Worm (Caenorhabditis elegans): ENCODE data around the gene pitp-1.

The pitp-1 gene

DNA sequence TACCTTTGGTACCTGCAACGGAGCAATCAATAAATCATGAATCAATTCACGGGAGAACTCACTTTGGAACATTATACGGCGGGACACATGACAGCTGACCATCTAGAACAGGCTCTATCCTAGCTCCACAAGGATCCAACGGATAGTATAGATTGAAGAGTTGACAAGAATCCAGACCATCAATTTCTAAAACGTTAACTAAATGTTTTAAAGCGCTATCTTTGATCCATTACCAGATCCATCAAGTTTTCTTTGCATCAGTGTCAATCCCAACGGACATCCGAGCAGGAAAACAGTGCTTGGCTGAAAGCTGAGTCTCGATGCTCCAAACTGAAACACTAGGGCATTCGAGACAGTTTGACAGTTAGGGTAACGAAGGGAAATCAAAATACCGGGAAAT lies 6.2 kb downstream of the pitp-1 start:
- TF ChIP-seq egl-27 (tag; optimal IDR thresholded peaks at IDR 0.05) (no peak), sea-2 (GFP tag; optimal IDR thresholded peaks at IDR 0.05) (no peak), nfya-1 (tag; optimal IDR thresholded peaks at IDR 0.05; ENCODE audit: insufficient read depth) (no peak), elt-2 (tag; optimal IDR thresholded peaks at IDR 0.05) (no peak), nhr-67 (tag; optimal IDR thresholded peaks at IDR 0.05) (no peak), hmg-11 (tag; optimal IDR thresholded peaks at IDR 0.05) (no peak), lin-39 (tag; optimal IDR thresholded peaks at IDR 0.05) (no peak), nhr-76 (tag; optimal IDR thresholded peaks at IDR 0.05) (no peak), lsy-12 (tag; optimal IDR thresholded peaks at IDR 0.05) (no peak), nhr-23 (tag; optimal IDR thresholded peaks at IDR 0.05) (no peak), ceh-9 (tag; optimal IDR thresholded peaks at IDR 0.05) (no peak)

- TF ChIP-seq elt-3 (tag; optimal IDR thresholded peaks at IDR 0.05) (no peak), eor-1 (tag; optimal IDR thresholded peaks at IDR 0.05) (no peak), elt-2 (tag; optimal IDR thresholded peaks at IDR 0.05) (peak; percentile 87), pqm-1 (tag; optimal IDR thresholded peaks at IDR 0.05) (peak; percentile 95), fkh-2 (tag; optimal IDR thresholded peaks at IDR 0.05) (no peak), pha-4 (tag; optimal IDR thresholded peaks at IDR 0.05) (peak; percentile 51), sea-2 (GFP tag; optimal IDR thresholded peaks at IDR 0.05) (no peak), jun-1 (tag; optimal IDR thresholded peaks at IDR 0.05) (peak; percentile 7)
Measured at ce11 chrIII:3520417-3520816, 9.2 kb downstream of the pitp-1 start.

- TF ChIP-seq nhr-11 (tag; optimal IDR thresholded peaks at IDR 0.05) = no peak
- no peak for TF ChIP-seq ceh-9 (tag; optimal IDR thresholded peaks at IDR 0.05)
- no peak for TF ChIP-seq nhr-12 (tag; optimal IDR thresholded peaks at IDR 0.05)
- TF ChIP-seq fkh-2 (tag; optimal IDR thresholded peaks at IDR 0.05) = no peak
- peak; percentile 13 for TF ChIP-seq pha-4 (tag; optimal IDR thresholded peaks at IDR 0.05)
- no peak for TF ChIP-seq egl-5 (tag; optimal IDR thresholded peaks at IDR 0.05)
- TF ChIP-seq nhr-25 (tag; optimal IDR thresholded peaks at IDR 0.05) = no peak
- TF ChIP-seq ama-1 (optimal IDR thresholded peaks at IDR 0.05) = no peak
- no peak for TF ChIP-seq sea-2 (GFP tag; optimal IDR thresholded peaks at IDR 0.05)
- no peak for TF ChIP-seq nhr-28 (tag; optimal IDR thresholded peaks at IDR 0.05)
- TF ChIP-seq skn-1 (tag; optimal IDR thresholded peaks at IDR 0.05) = no peak
- no peak for TF ChIP-seq nfya-1 (tag; optimal IDR thresholded peaks at IDR 0.05; ENCODE audit: insufficient read depth)
- TF ChIP-seq elt-2 (tag; optimal IDR thresholded peaks at IDR 0.05) = peak; percentile 58
- TF ChIP-seq hmg-11 (tag; optimal IDR thresholded peaks at IDR 0.05) = no peak
- no peak for TF ChIP-seq nhr-43 (tag; optimal IDR thresholded peaks at IDR 0.05; ENCODE audit: poor library complexity, severe bottlenecking)
- no peak for TF ChIP-seq ceh-82 (tag; optimal IDR thresholded peaks at IDR 0.05)
- TF ChIP-seq lin-15B (tag; optimal IDR thresholded peaks at IDR 0.05) = no peak
- TF ChIP-seq ceh-16 (tag; optimal IDR thresholded peaks at IDR 0.05) = no peak
- TF ChIP-seq lin-39 (tag; optimal IDR thresholded peaks at IDR 0.05) = no peak
- TF ChIP-seq lsy-12 (tag; optimal IDR thresholded peaks at IDR 0.05) = no peak
- peak; percentile 58 for TF ChIP-seq pqm-1 (tag; optimal IDR thresholded peaks at IDR 0.05)
- TF ChIP-seq elt-3 (tag; optimal IDR thresholded peaks at IDR 0.05) = no peak
- no peak for TF ChIP-seq fkh-10 (GFP tag; optimal IDR thresholded peaks at IDR 0.05)
Measured at ce11 chrIII:3519505-3519904, 10.1 kb downstream of the pitp-1 start, which contains the start of gene hmit-1.3. Gene hmit-1.3, minus strand, starts transcription at chrIII:3519607.

ce11 chrIII:3511808-3512207 lies 17.8 kb downstream of the pitp-1 start:
- TF ChIP-seq elt-2 (tag; optimal IDR thresholded peaks at IDR 0.05) (no peak), elt-3 (tag; optimal IDR thresholded peaks at IDR 0.05) (no peak), nhr-11 (tag; optimal IDR thresholded peaks at IDR 0.05) (no peak), ztf-11 (tag; optimal IDR thresholded peaks at IDR 0.05) (no peak), ceh-82 (tag; optimal IDR thresholded peaks at IDR 0.05) (no peak), lsy-12 (tag; optimal IDR thresholded peaks at IDR 0.05) (no peak), pqm-1 (tag; optimal IDR thresholded peaks at IDR 0.05) (no peak), hmg-11 (tag; optimal IDR thresholded peaks at IDR 0.05) (no peak), sea-2 (GFP tag; optimal IDR thresholded peaks at IDR 0.05) (no peak), lin-15B (tag; optimal IDR thresholded peaks at IDR 0.05) (no peak), eor-1 (tag; optimal IDR thresholded peaks at IDR 0.05) (no peak), fkh-10 (GFP tag; optimal IDR thresholded peaks at IDR 0.05) (no peak)

DNA sequence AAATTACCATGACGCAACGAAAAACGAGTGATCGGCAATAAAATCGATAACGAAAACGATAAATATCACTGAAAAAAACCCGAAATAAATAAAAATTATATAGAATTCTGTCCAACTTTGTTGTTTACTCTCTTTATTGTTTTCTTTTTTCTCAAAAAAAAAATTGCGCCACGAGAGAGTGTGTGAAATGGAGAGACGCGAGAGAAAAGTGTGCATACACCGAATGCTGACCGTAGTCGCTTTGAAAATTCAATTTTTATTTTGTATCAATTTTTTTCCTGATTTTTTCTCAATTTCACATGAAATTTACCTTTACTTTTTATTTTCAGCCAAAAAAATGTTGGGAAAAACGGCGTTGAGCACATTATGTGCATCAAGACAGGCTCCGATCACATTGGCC lies 19.7 kb downstream of the pitp-1 start, which contains the start of the genes M01F1.4 and mrpl-35:
M01F1.4 (minus strand) TSS at position 126 of the 400 bp plus-strand sequence.
mrpl-35 (plus strand) TSS at position 330 of the 400 bp plus-strand sequence.
- no peak for TF ChIP-seq ceh-28 (tag; optimal IDR thresholded peaks at IDR 0.05)
- TF ChIP-seq egl-5 (tag; optimal IDR thresholded peaks at IDR 0.05) = no peak
- peak; percentile 95 for TF ChIP-seq pha-4 (tag; optimal IDR thresholded peaks at IDR 0.05)
- no peak for TF ChIP-seq aly-2 (tag; optimal IDR thresholded peaks at IDR 0.05)
- TF ChIP-seq ama-1 (optimal IDR thresholded peaks at IDR 0.05) = no peak
- no peak for TF ChIP-seq egl-27 (tag; optimal IDR thresholded peaks at IDR 0.05)
- TF ChIP-seq nhr-11 (tag; optimal IDR thresholded peaks at IDR 0.05) = no peak
- no peak for TF ChIP-seq sea-2 (GFP tag; optimal IDR thresholded peaks at IDR 0.05)
- TF ChIP-seq snpc-4 (tag; optimal IDR thresholded peaks at IDR 0.05) = peak; percentile 65
- no peak for TF ChIP-seq fkh-10 (GFP tag; optimal IDR thresholded peaks at IDR 0.05)
- TF ChIP-seq nhr-12 (tag; optimal IDR thresholded peaks at IDR 0.05) = no peak
- no peak for TF ChIP-seq nhr-237 (tag; optimal IDR thresholded peaks at IDR 0.05)
- peak; percentile 12 for TF ChIP-seq lin-39 (tag; optimal IDR thresholded peaks at IDR 0.05)
- TF ChIP-seq lin-15B (tag; optimal IDR thresholded peaks at IDR 0.05) = peak; percentile 62
- TF ChIP-seq hmg-11 (tag; optimal IDR thresholded peaks at IDR 0.05) = peak; percentile 45
- TF ChIP-seq skn-1 (tag; optimal IDR thresholded peaks at IDR 0.05) = no peak
- no peak for TF ChIP-seq ceh-9 (tag; optimal IDR thresholded peaks at IDR 0.05)
- TF ChIP-seq nhr-77 (tag; optimal IDR thresholded peaks at IDR 0.05) = no peak
- TF ChIP-seq elt-2 (tag; optimal IDR thresholded peaks at IDR 0.05) = peak; percentile 14
- TF ChIP-seq nfya-1 (tag; optimal IDR thresholded peaks at IDR 0.05; ENCODE audit: insufficient read depth) = peak; percentile 87
- no peak for TF ChIP-seq nhr-25 (tag; optimal IDR thresholded peaks at IDR 0.05)
- no peak for TF ChIP-seq mml-1 (tag; optimal IDR thresholded peaks at IDR 0.05)
- TF ChIP-seq nhr-23 (tag; optimal IDR thresholded peaks at IDR 0.05) = peak; percentile 3
